Worm (Caenorhabditis elegans) whole organism, L1 larva: ENCODE measurements around the gene M02F4.2.

ENCODE experiments used
- dpl-1 ChIP-seq, 3 experiments: fragments of 150-350 bp in 2 of 3; sonication (generic microtip) in 1 of 3; optimal IDR thresholded peaks; 2 replicates each; lab custom pipeline; 2014 to 2017; ENCODE audit warnings: missing biosample characterization in 3 of 3, missing genetic modification characterization in 3 of 3, missing genetic modification reagents in 3 of 3
- elt-3 ChIP-seq, 6 experiments: fragments of 150-350 bp in 1 of 6; sonication (generic microtip); optimal IDR thresholded peaks; 2 replicates each; lab custom pipeline; 2017 to 2018; ENCODE audit warnings: missing biosample characterization in 6 of 6, missing genetic modification characterization in 6 of 6, inconsistent platforms in 1 of 6
- nhr-237 ChIP-seq: fragments of 150-350 bp; optimal IDR thresholded peaks from 2 replicates; lab custom pipeline; 2014; ENCODE audit warnings: missing biosample characterization, missing genetic modification characterization
- nhr-77 ChIP-seq: fragments of 150-350 bp; optimal IDR thresholded peaks from 2 replicates; lab custom pipeline; 2014; ENCODE audit warnings: missing biosample characterization, missing genetic modification characterization
- ztf-4 ChIP-seq: fragments of 150-350 bp; optimal IDR thresholded peaks from 2 replicates; lab custom pipeline; 2014; ENCODE audit warnings: missing biosample characterization, missing genetic modification characterization

DNA sequence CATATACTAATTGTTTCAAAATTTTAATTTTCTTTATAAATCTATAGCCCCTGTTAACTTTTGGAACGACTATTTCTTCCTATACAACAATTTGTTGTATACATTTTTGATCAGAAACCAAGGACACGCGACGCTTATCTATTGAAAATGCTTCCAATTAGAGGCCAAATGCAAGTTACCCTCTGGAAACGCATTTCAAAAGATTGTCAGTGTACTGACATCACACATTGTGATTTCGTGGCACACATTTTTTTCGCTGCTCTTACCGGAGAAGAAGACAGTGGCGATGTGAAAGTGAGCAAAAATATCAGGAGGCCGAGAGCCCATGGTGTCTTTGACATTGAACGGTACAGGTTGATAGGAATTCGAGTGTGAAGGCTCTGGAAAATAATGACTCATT is 11.4 kb upstream of the M02F4.2 start, which contains the start of gene cnnm-3:
- TF ChIP-seq dpl-1 (GFP tag; optimal IDR thresholded peaks at IDR 0.05; lab: Kevin White, UChicago) = no peak
- TF ChIP-seq elt-3 (tag; optimal IDR thresholded peaks at IDR 0.05; lab: Kevin White, UChicago) = no peak
- TF ChIP-seq nhr-77 = no peak
- TF ChIP-seq ztf-4 (tag; lab: Kevin White, UChicago) = no peak
- no peak for TF ChIP-seq nhr-237 (tag; lab: Kevin White, UChicago)
